Worm (Caenorhabditis elegans) whole organism, late embryonic: ENCODE data around the gene F55B11.7.

Source experiments
- F13H6.1 ChIP-seq: sonication (generic microtip); optimal IDR thresholded peaks from 2 replicates; lab custom pipeline; 2016; ENCODE audit warnings: missing genetic modification characterization, missing compliant biosample characterization
- T23F11.4 ChIP-seq: fragments of 200-800 bp; sonication (Bioruptor generic); optimal IDR thresholded peaks from 2 replicates; lab custom pipeline; 2018; ENCODE audit warnings: mild to moderate bottlenecking, missing genetic modification characterization, missing compliant biosample characterization
- ahr-1 ChIP-seq: sonication (generic microtip); optimal IDR thresholded peaks from 2 replicates; lab custom pipeline; 2016; ENCODE audit warnings: missing genetic modification characterization, missing compliant biosample characterization
- ceh-2 ChIP-seq: sonication (generic microtip); optimal IDR thresholded peaks from 2 replicates; lab custom pipeline; 2016; ENCODE audit warnings: missing genotype, missing genetic modification characterization, missing compliant biosample characterization
- ceh-22 ChIP-seq: sonication (generic microtip); optimal IDR thresholded peaks from 2 replicates; lab custom pipeline; 2017; ENCODE audit warnings: missing biosample characterization, missing genetic modification characterization
- elt-2 ChIP-seq: sonication (generic microtip); optimal IDR thresholded peaks from 2 replicates; lab custom pipeline; 2016; ENCODE audit warnings: missing genetic modification reagents, missing genetic modification characterization, missing compliant biosample characterization
- ets-4 ChIP-seq: sonication (generic microtip); optimal IDR thresholded peaks from 2 replicates; lab custom pipeline; 2016; ENCODE audit warnings: missing genetic modification characterization, missing compliant biosample characterization
- eyg-1 ChIP-seq: sonication (generic microtip); optimal IDR thresholded peaks from 2 replicates; lab custom pipeline; 2016; ENCODE audit warnings: missing genotype, missing genetic modification characterization, missing compliant biosample characterization
- lin-11 ChIP-seq: fragments of 200-800 bp; sonication (Bioruptor generic); optimal IDR thresholded peaks from 2 replicates; lab custom pipeline; 2018; ENCODE audit warnings: mild to moderate bottlenecking, missing genetic modification characterization, missing compliant biosample characterization
- nhr-11 ChIP-seq: fragments of 150-350 bp; optimal IDR thresholded peaks from 2 replicates; lab custom pipeline; 2014; ENCODE audit warnings: missing biosample characterization, missing genetic modification characterization
- npax-4 ChIP-seq: sonication (generic microtip); optimal IDR thresholded peaks from 2 replicates; lab custom pipeline; 2016; ENCODE audit warnings: missing genetic modification characterization, missing compliant biosample characterization
- pha-4 ChIP-seq: fragments of 150-350 bp; optimal IDR thresholded peaks from 2 replicates; lab custom pipeline; 2018; ENCODE audit warnings: missing biosample characterization, missing genetic modification reagents, missing genetic modification characterization
- pqm-1 ChIP-seq: sonication (generic microtip); optimal IDR thresholded peaks from 2 replicates; lab custom pipeline; 2016; ENCODE audit warnings: missing genetic modification characterization, missing compliant biosample characterization
- ztf-16 ChIP-seq: sonication (generic microtip); optimal IDR thresholded peaks from 2 replicates; lab custom pipeline; 2017; ENCODE audit warnings: missing genetic modification characterization, missing compliant biosample characterization

DNA sequence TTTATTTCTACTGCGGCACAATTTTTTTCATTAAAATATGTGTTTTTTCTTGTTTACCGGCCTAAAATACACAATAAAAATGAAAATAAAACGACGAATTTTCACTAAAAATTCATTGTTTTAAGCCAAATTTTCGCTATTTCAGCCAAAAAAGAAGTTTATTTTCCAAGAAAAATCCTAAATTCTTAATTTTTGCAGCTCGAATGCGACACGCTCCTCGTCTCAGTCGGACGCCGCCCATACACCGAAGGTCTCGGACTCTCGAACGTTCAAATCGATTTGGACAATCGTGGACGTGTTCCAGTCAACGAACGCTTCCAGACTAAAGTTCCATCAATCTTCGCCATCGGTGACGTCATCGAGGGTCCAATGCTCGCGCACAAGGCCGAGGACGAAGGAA lies 44.2 kb upstream of the F55B11.7 start:
- TF ChIP-seq ceh-2 (tag; lab: Kevin White, UChicago) = no peak
- no peak for TF ChIP-seq pha-4 (tag; lab: Kevin White, UChicago)
- TF ChIP-seq ztf-16 = no peak
- no peak for TF ChIP-seq pqm-1 (tag; lab: Kevin White, UChicago)
- no peak for TF ChIP-seq nhr-11 (tag; lab: Kevin White, UChicago)
- TF ChIP-seq elt-2 (tag; lab: Kevin White, UChicago) = no peak
- no peak for TF ChIP-seq eyg-1 (tag; lab: Kevin White, UChicago)
- TF ChIP-seq T23F11.4 (GFP tag; lab: Kevin White, UChicago) = no peak
- no peak for TF ChIP-seq ceh-22
- TF ChIP-seq lin-11 (tag; lab: Kevin White, UChicago) = no peak
- no peak for TF ChIP-seq F13H6.1 (tag; lab: Kevin White, UChicago)
- no peak for TF ChIP-seq ahr-1 (tag; lab: Kevin White, UChicago)
- TF ChIP-seq npax-4 (tag; lab: Kevin White, UChicago) = no peak
- TF ChIP-seq ets-4 (tag; lab: Kevin White, UChicago) = no peak
